Worm (Caenorhabditis elegans) whole organism, L2 larva: ENCODE measurements around the gene C17A2.2.

ENCODE experiments used
- C34F6.9 ChIP-seq: fragments of 150-350 bp; optimal IDR thresholded peaks from 2 replicates; lab custom pipeline; 2014; ENCODE audit warnings: missing biosample characterization, missing genetic modification characterization
- F13H6.1 ChIP-seq: sonication (generic microtip); optimal IDR thresholded peaks from 2 replicates; lab custom pipeline; 2016; ENCODE audit warnings: missing genetic modification characterization, missing compliant biosample characterization
- R02D3.7 ChIP-seq: fragments of 150-350 bp; optimal IDR thresholded peaks from 2 replicates; lab custom pipeline; 2014; ENCODE audit warnings: missing biosample characterization, missing genetic modification characterization
- Y55F3AM.14 ChIP-seq: fragments of 200-800 bp; sonication (Bioruptor generic); optimal IDR thresholded peaks from 2 replicates; lab custom pipeline; 2018; ENCODE audit warnings: mild to moderate bottlenecking, missing genetic modification characterization, missing compliant biosample characterization
- ZK546.5 ChIP-seq: sonication (generic microtip); optimal IDR thresholded peaks from 2 replicates; lab custom pipeline; 2017; ENCODE audit warnings: missing biosample characterization, missing genetic modification characterization
- alr-1 ChIP-seq: fragments of 150-350 bp; optimal IDR thresholded peaks from 2 replicates; lab custom pipeline; 2014; ENCODE audit warnings: missing biosample characterization, missing genetic modification characterization
- aly-2 ChIP-seq: fragments of 150-350 bp; optimal IDR thresholded peaks from 2 replicates; lab custom pipeline; 2014; ENCODE audit warnings: missing biosample characterization, missing genetic modification characterization
- ama-1 ChIP-seq: fragments of 150-350 bp; optimal IDR thresholded peaks from 2 replicates; lab custom pipeline; 2018; ENCODE audit warnings: inconsistent platforms
- ceh-16 ChIP-seq: fragments of 150-350 bp; optimal IDR thresholded peaks from 2 replicates; lab custom pipeline; 2014; ENCODE audit warnings: missing biosample characterization, missing genetic modification characterization
- ceh-82 ChIP-seq: fragments of 150-350 bp; optimal IDR thresholded peaks from 2 replicates; lab custom pipeline; 2014; ENCODE audit warnings: missing biosample characterization, missing genetic modification characterization
- crh-2 ChIP-seq: sonication (generic microtip); optimal IDR thresholded peaks from 2 replicates; lab custom pipeline; 2017; ENCODE audit warnings: missing biosample characterization, missing genetic modification characterization
- egl-27 ChIP-seq: sonication (generic microtip); optimal IDR thresholded peaks from 3 replicates; lab custom pipeline; 2017; ENCODE audit warnings: missing biosample characterization, missing genetic modification reagents, missing genetic modification characterization
- elt-1 ChIP-seq: fragments of 150-350 bp; optimal IDR thresholded peaks from 2 replicates; lab custom pipeline; 2014; ENCODE audit warnings: missing biosample characterization, missing genetic modification characterization
- elt-3 ChIP-seq: sonication (generic microtip); optimal IDR thresholded peaks from 2 replicates; lab custom pipeline; 2017; ENCODE audit warnings: missing biosample characterization, missing genetic modification characterization
- gmeb-1 ChIP-seq: fragments of 150-350 bp; optimal IDR thresholded peaks from 2 replicates; lab custom pipeline; 2014; ENCODE audit warnings: missing biosample characterization, missing genetic modification characterization
- lin-11 ChIP-seq: fragments of 150-350 bp; sonication (generic microtip); optimal IDR thresholded peaks from 2 replicates; lab custom pipeline; 2014; ENCODE audit warnings: missing biosample characterization, missing genetic modification characterization, inconsistent platforms, mixed read lengths
- lin-39 ChIP-seq: fragments of 150-350 bp; optimal IDR thresholded peaks from 2 replicates; lab custom pipeline; 2014; ENCODE audit warnings: missing biosample characterization, missing genetic modification reagents, missing genetic modification characterization
- mab-5 ChIP-seq: fragments of 150-350 bp; optimal IDR thresholded peaks from 2 replicates; lab custom pipeline; 2014; ENCODE audit warnings: missing biosample characterization, missing genetic modification characterization
- mbf-1 ChIP-seq: sonication (generic microtip); optimal IDR thresholded peaks from 2 replicates; lab custom pipeline; 2017; ENCODE audit warnings: missing biosample characterization, missing genetic modification characterization
- nhr-10 ChIP-seq: sonication (generic microtip); optimal IDR thresholded peaks from 2 replicates; lab custom pipeline; 2017; ENCODE audit warnings: missing biosample characterization, missing genetic modification characterization
- nhr-11 ChIP-seq: fragments of 150-350 bp; optimal IDR thresholded peaks from 2 replicates; lab custom pipeline; 2014; ENCODE audit warnings: missing biosample characterization, missing genetic modification characterization
- nhr-12 ChIP-seq: fragments of 150-350 bp; optimal IDR thresholded peaks from 2 replicates; lab custom pipeline; 2014; ENCODE audit warnings: missing biosample characterization, missing genetic modification characterization
- nhr-129 ChIP-seq: fragments of 150-350 bp; optimal IDR thresholded peaks from 2 replicates; lab custom pipeline; 2014; ENCODE audit warnings: missing biosample characterization, missing genetic modification characterization
- nhr-21 ChIP-seq: fragments of 150-350 bp; optimal IDR thresholded peaks from 2 replicates; lab custom pipeline; 2014; ENCODE audit warnings: missing biosample characterization, missing genetic modification characterization
- nhr-237 ChIP-seq: fragments of 150-350 bp; optimal IDR thresholded peaks from 2 replicates; lab custom pipeline; 2014; ENCODE audit warnings: missing biosample characterization, missing genetic modification characterization
- nhr-25 ChIP-seq: fragments of 150-350 bp; sonication (generic microtip); optimal IDR thresholded peaks from 3 replicates; lab custom pipeline; 2014; ENCODE audit warnings: missing biosample characterization, missing genetic modification characterization
- nhr-6 ChIP-seq: fragments of 150-350 bp; optimal IDR thresholded peaks from 2 replicates; lab custom pipeline; 2014; ENCODE audit warnings: missing biosample characterization, missing genetic modification characterization
- nhr-77 ChIP-seq: fragments of 150-350 bp; optimal IDR thresholded peaks from 2 replicates; lab custom pipeline; 2014; ENCODE audit warnings: missing biosample characterization, missing genetic modification characterization
- sem-4 ChIP-seq: fragments of 150-350 bp; optimal IDR thresholded peaks from 2 replicates; lab custom pipeline; 2014; ENCODE audit warnings: missing biosample characterization, missing genetic modification reagents, missing genetic modification characterization
- sma-3 ChIP-seq: sonication (generic microtip); optimal IDR thresholded peaks from 2 replicates; lab custom pipeline; 2016; ENCODE audit warnings: missing genetic modification reagents, missing genetic modification characterization, missing compliant biosample characterization
- sma-9 ChIP-seq, 2 experiments: fragments of 150-350 bp in 1 of 2; sonication (generic microtip) in 1 of 2; optimal IDR thresholded peaks; 2 replicates each; lab custom pipeline; 2014 to 2016; ENCODE audit warnings: missing genetic modification characterization in 2 of 2, mild to moderate bottlenecking in 1 of 2, missing biosample characterization in 1 of 2, missing compliant biosample characterization in 1 of 2, missing genetic modification reagents in 1 of 2, moderate library complexity in 1 of 2
- snpc-4 ChIP-seq: fragments of 150-350 bp; optimal IDR thresholded peaks from 2 replicates; lab custom pipeline; 2014; ENCODE audit warnings: missing biosample characterization, missing genetic modification characterization
- unc-55 ChIP-seq: fragments of 150-350 bp; sonication (generic microtip); optimal IDR thresholded peaks from 3 replicates; lab custom pipeline; 2014; ENCODE audit warnings: missing biosample characterization, missing genetic modification reagents, missing genetic modification characterization
- unc-62 ChIP-seq: fragments of 150-350 bp; optimal IDR thresholded peaks from 2 replicates; lab custom pipeline; 2014; ENCODE audit warnings: missing biosample characterization, missing genetic modification reagents, missing genetic modification characterization
- zag-1 ChIP-seq: fragments of 150-350 bp; optimal IDR thresholded peaks from 2 replicates; lab custom pipeline; 2014; ENCODE audit warnings: missing biosample characterization, missing genetic modification characterization
- ztf-1 ChIP-seq: fragments of 200-800 bp; sonication (Bioruptor generic); conservative IDR thresholded peaks from 2 replicates; pipeline ENCODE4 v1.3.6; 2022; ENCODE audit warnings: missing genetic modification characterization, missing compliant biosample characterization
- ztf-11 ChIP-seq: sonication (generic microtip); optimal IDR thresholded peaks from 2 replicates; lab custom pipeline; 2017; ENCODE audit warnings: missing biosample characterization, missing genetic modification characterization
- ztf-4 ChIP-seq: fragments of 150-350 bp; optimal IDR thresholded peaks from 2 replicates; lab custom pipeline; 2014; ENCODE audit warnings: missing biosample characterization, missing genetic modification characterization

Gene C17A2.2

DNA sequence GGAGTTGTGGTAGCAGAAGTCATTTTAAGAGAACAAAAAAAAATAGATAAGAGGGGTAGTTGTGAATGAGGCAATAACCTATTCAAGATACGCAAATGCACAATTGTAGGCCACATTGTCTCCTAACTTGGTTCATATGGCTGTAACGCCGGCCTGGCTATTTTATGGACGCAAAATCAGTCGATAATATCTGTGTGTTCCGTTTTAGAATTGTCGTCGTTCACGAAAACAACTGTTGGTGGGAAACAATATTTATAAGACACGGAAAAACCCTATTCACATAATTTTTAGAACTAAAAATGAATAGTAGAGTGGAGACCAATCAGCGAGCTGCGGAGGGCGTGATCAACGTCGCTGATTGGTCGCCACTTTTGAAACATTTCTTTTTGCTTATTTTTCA lies 31.7 kb downstream of the C17A2.2 start, which contains the start of gene sdz-7:
TSS of gene sdz-7 (minus strand) at position 101 of the 400 bp plus-strand sequence.
- TF ChIP-seq ztf-11 (no peak), ceh-16 (tag; lab: Kevin White, UChicago) (no peak), elt-3 (tag; lab: Kevin White, UChicago) (no peak), nhr-6 (tag; lab: Kevin White, UChicago) (no peak), nhr-12 (tag; lab: Kevin White, UChicago) (no peak), ZK546.5 (tag; lab: Kevin White, UChicago) (no peak), unc-62 (GFP tag; lab: Kevin White, UChicago) (no peak), alr-1 (tag; lab: Kevin White, UChicago) (no peak), lin-11 (tag; lab: Kevin White, UChicago) (no peak), sem-4 (tag; lab: Kevin White, UChicago) (no peak), unc-55 (GFP tag; lab: Kevin White, UChicago) (no peak), nhr-77 (tag; lab: Kevin White, UChicago) (no peak), nhr-129 (no peak), nhr-21 (tag; lab: Kevin White, UChicago) (no peak), nhr-25 (no peak)

DNA sequence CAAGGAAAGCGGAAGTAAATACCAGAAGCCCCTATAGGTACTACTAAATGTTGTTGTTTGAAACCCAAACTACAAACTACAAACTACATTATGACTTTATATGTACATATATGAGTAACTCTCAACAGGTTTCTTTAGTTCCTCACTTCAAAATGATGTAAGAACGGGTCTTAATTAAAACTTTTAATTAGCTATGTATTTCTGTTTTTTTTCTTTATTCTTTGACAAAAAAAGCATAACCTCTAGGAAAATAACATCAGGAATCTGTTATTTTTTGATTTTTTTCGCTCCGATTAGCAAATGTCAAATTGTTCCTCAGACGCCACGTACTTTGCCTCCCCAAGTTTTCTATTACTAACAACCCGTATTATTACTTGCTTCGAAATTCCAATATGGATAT lies 32.2 kb downstream of the C17A2.2 start, which contains the start of gene srh-250:
TSS of gene srh-250 (plus strand) at position 301 of the 400 bp plus-strand sequence.
- no peak for TF ChIP-seq ama-1

DNA sequence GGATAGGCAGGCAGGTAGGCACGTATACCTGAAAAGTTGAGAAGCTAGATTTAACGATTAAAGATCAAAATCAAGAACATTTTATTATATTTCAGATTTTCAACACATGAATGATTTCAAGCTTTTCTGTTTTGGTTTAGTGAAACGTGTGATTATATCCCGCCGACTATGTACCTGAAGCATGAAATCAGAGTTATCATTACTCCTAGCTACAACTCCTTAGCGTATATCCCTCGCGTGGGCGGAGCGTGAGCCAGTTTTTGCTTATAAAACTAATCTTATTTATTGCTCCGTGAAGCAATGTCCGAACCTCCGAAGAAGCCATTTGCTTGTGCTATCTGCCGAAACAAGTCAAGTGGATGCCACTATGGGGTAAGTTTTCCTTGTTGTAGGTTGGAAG lies 33.8 kb downstream of the C17A2.2 start, which contains the start of gene nhr-166:
TSS of gene nhr-166 (plus strand) at position 301 of the 400 bp plus-strand sequence.
- TF ChIP-seq nhr-11 (tag; lab: Kevin White, UChicago) (no peak), nhr-10 (tag; lab: Kevin White, UChicago) (no peak), elt-1 (tag; lab: Kevin White, UChicago) (no peak), ceh-16 (tag; lab: Kevin White, UChicago) (no peak), R02D3.7 (no peak), nhr-21 (tag; lab: Kevin White, UChicago) (no peak), mbf-1 (tag; lab: Kevin White, UChicago) (no peak), unc-62 (GFP tag; lab: Kevin White, UChicago) (no peak)
- TF ChIP-seq, all 48 proteins: peak for 0

DNA sequence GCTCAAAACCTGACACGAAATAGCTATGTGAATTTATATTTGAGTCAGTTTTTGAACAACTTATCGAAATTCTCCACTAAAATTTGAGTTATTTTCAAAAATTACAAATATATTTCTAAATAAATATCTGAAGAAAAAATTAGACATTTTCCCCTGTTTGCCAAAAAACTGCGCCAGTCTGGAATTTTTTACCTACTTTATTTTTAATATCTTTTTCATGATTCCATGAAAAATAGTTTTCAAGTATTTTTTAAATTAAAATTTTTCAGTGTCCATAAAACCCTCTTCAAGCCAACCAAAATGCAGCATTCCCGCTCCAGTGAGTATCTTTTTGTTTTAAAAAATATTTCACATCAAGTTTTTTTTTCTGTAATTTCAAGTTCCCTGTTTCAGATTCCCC lies 45.0 kb downstream of the C17A2.2 start, which contains the start of gene F53C3.8:
TSS of gene F53C3.8 (plus strand) at position 301 of the 400 bp plus-strand sequence.
- TF ChIP-seq nhr-25 = no peak

DNA sequence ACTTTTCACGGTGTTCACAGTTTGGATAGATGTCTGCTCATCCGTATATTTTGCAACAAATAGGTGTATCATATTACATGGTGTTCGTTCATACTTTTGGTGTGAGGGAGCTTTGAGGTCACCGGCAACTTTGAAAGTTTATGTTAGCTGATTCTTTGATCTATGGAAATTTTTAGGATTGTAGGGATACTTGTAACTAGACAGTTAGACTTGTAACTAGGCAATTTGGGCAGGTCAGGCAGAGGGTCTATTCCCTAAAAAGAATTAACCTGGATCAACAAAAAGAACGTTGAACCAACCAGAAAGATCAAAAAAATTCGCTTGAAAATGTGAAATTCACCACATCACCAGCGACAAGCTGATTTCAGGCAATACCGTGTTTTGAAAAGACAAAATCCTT lies 47.8 kb downstream of the C17A2.2 start:
- no peak for TF ChIP-seq sma-9 (GFP tag; optimal IDR thresholded peaks at IDR 0.05; lab: Kevin White, UChicago)
- no peak for TF ChIP-seq sma-9 (tag; optimal IDR thresholded peaks at IDR 0.05; lab: Kevin White, UChicago)
- no peak for TF ChIP-seq crh-2
- TF ChIP-seq unc-55 (GFP tag; lab: Kevin White, UChicago) = no peak
- no peak for TF ChIP-seq Y55F3AM.14 (GFP tag; lab: Kevin White, UChicago)
- TF ChIP-seq ztf-1 (GFP tag; lab: Robert Waterston, UW) = no peak
- no peak for TF ChIP-seq mab-5
- TF ChIP-seq ceh-82 = no peak
- no peak for TF ChIP-seq nhr-25
- no peak for TF ChIP-seq unc-62 (GFP tag; lab: Kevin White, UChicago)
- no peak for TF ChIP-seq nhr-237 (tag; lab: Kevin White, UChicago)

DNA sequence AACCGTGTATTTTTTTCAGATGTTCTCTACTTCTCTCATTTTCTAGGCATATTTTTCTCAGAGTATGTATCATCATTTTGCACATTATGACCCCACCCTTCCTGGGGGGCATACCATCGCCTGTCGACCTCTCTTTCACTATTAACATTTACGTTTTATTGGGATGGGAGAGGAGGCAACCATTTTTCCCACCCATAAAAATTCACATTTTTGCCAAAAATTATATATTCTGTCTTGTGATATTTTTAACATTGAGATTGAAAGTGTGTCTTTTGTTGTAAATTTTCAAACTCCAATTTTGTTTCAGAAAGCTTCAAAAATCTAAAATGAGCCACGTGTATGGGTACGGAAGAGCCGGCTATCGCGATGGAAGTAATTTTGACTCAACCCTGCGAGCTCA lies 48.6 kb downstream of the C17A2.2 start, which contains the start of gene F53C3.7:
TSS of gene F53C3.7 (plus strand) at position 301 of the 400 bp plus-strand sequence.
- TF ChIP-seq ztf-4 (tag; lab: Kevin White, UChicago) (no peak), zag-1 (tag; lab: Kevin White, UChicago) (no peak), nhr-129 (no peak), snpc-4 (no peak), ztf-11 (no peak), Y55F3AM.14 (GFP tag; lab: Kevin White, UChicago) (no peak), alr-1 (tag; lab: Kevin White, UChicago) (no peak)

DNA sequence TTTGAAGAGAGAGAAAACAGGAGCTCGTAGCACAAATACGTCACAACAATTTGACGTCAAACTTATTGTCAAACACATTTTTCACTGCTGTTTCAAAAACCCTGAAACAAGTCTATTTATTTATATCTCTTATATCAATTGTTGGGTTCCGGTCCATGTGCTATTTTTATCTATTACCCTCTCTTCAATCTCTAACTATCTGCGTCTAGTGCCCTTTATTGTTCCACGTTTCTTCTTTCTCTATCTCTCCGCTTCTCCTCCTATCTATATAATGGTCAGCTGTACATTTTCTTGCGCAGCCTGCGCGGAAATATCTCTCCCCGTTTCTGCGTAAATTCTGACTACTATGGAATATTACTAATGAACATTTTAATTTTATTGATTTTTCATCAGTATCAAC lies 50.8 kb downstream of the C17A2.2 start:
- TF ChIP-seq sma-9 (GFP tag; optimal IDR thresholded peaks at IDR 0.05; lab: Kevin White, UChicago) (peak; percentile 85), sma-9 (tag; optimal IDR thresholded peaks at IDR 0.05; lab: Kevin White, UChicago) (no peak), ama-1 (no peak), nhr-129 (peak; percentile 27), F13H6.1 (tag; lab: Kevin White, UChicago) (peak; percentile 73), lin-39 (tag; lab: Kevin White, UChicago) (no peak), ztf-1 (GFP tag; lab: Robert Waterston, UW) (no peak), nhr-11 (tag; lab: Kevin White, UChicago) (no peak), R02D3.7 (no peak), nhr-12 (tag; lab: Kevin White, UChicago) (no peak), egl-27 (tag; lab: Kevin White, UChicago) (no peak), aly-2 (tag; lab: Kevin White, UChicago) (no peak), unc-55 (GFP tag; lab: Kevin White, UChicago) (peak; percentile 50), alr-1 (tag; lab: Kevin White, UChicago) (no peak), sma-3 (GFP tag; lab: Kevin White, UChicago) (peak; percentile 14), zag-1 (tag; lab: Kevin White, UChicago) (no peak), gmeb-1 (tag; lab: Kevin White, UChicago) (peak; percentile 10), nhr-21 (tag; lab: Kevin White, UChicago) (peak; percentile 38), nhr-25 (peak; percentile 48), nhr-237 (tag; lab: Kevin White, UChicago) (no peak), crh-2 (peak; percentile 78), C34F6.9 (tag; lab: Kevin White, UChicago) (peak; percentile 59), ceh-82 (no peak)
